Worm (Caenorhabditis elegans) whole organism, L2 larva: ENCODE data around the gene Y73F8A.32.

Experiments used
- C34F6.9 ChIP-seq: fragments of 150-350 bp; optimal IDR thresholded peaks from 2 replicates; lab custom pipeline; 2014; ENCODE audit warnings: missing biosample characterization, missing genetic modification characterization
- F13H6.1 ChIP-seq: sonication (generic microtip); optimal IDR thresholded peaks from 2 replicates; lab custom pipeline; 2016; ENCODE audit warnings: missing genetic modification characterization, missing compliant biosample characterization
- R02D3.7 ChIP-seq: fragments of 150-350 bp; optimal IDR thresholded peaks from 2 replicates; lab custom pipeline; 2014; ENCODE audit warnings: missing biosample characterization, missing genetic modification characterization
- Y55F3AM.14 ChIP-seq: fragments of 200-800 bp; sonication (Bioruptor generic); optimal IDR thresholded peaks from 2 replicates; lab custom pipeline; 2018; ENCODE audit warnings: mild to moderate bottlenecking, missing genetic modification characterization, missing compliant biosample characterization
- ZK546.5 ChIP-seq: sonication (generic microtip); optimal IDR thresholded peaks from 2 replicates; lab custom pipeline; 2017; ENCODE audit warnings: missing biosample characterization, missing genetic modification characterization
- alr-1 ChIP-seq: fragments of 150-350 bp; optimal IDR thresholded peaks from 2 replicates; lab custom pipeline; 2014; ENCODE audit warnings: missing biosample characterization, missing genetic modification characterization
- aly-2 ChIP-seq: fragments of 150-350 bp; optimal IDR thresholded peaks from 2 replicates; lab custom pipeline; 2014; ENCODE audit warnings: missing biosample characterization, missing genetic modification characterization
- ama-1 ChIP-seq: fragments of 150-350 bp; optimal IDR thresholded peaks from 2 replicates; lab custom pipeline; 2018; ENCODE audit warnings: inconsistent platforms
- blmp-1 ChIP-seq: sonication (generic microtip); optimal IDR thresholded peaks from 2 replicates; lab custom pipeline; 2017; ENCODE audit warnings: missing genetic modification characterization, mild to moderate bottlenecking, missing compliant biosample characterization, antibody characterized with exemption, moderate library complexity; ENCODE audit not compliant: insufficient read depth
- ceh-16 ChIP-seq: fragments of 150-350 bp; optimal IDR thresholded peaks from 2 replicates; lab custom pipeline; 2014; ENCODE audit warnings: missing biosample characterization, missing genetic modification characterization
- ceh-82 ChIP-seq: fragments of 150-350 bp; optimal IDR thresholded peaks from 2 replicates; lab custom pipeline; 2014; ENCODE audit warnings: missing biosample characterization, missing genetic modification characterization
- crh-2 ChIP-seq: sonication (generic microtip); optimal IDR thresholded peaks from 2 replicates; lab custom pipeline; 2017; ENCODE audit warnings: missing biosample characterization, missing genetic modification characterization
- dmd-4 ChIP-seq: sonication (generic microtip); optimal IDR thresholded peaks from 2 replicates; lab custom pipeline; 2017; ENCODE audit warnings: missing biosample characterization, missing genetic modification characterization
- egl-27 ChIP-seq: sonication (generic microtip); optimal IDR thresholded peaks from 3 replicates; lab custom pipeline; 2017; ENCODE audit warnings: missing biosample characterization, missing genetic modification reagents, missing genetic modification characterization
- elt-1 ChIP-seq: fragments of 150-350 bp; optimal IDR thresholded peaks from 2 replicates; lab custom pipeline; 2014; ENCODE audit warnings: missing biosample characterization, missing genetic modification characterization
- elt-3 ChIP-seq: sonication (generic microtip); optimal IDR thresholded peaks from 2 replicates; lab custom pipeline; 2017; ENCODE audit warnings: missing biosample characterization, missing genetic modification characterization
- fos-1 ChIP-seq: fragments of 150-350 bp; optimal IDR thresholded peaks from 2 replicates; lab custom pipeline; 2014; ENCODE audit warnings: missing biosample characterization, missing genetic modification characterization
- gmeb-1 ChIP-seq: fragments of 150-350 bp; optimal IDR thresholded peaks from 2 replicates; lab custom pipeline; 2014; ENCODE audit warnings: missing biosample characterization, missing genetic modification characterization
- lin-11 ChIP-seq: fragments of 150-350 bp; sonication (generic microtip); optimal IDR thresholded peaks from 2 replicates; lab custom pipeline; 2014; ENCODE audit warnings: missing biosample characterization, missing genetic modification characterization, inconsistent platforms, mixed read lengths
- lin-13 ChIP-seq: fragments of 150-350 bp; optimal IDR thresholded peaks from 2 replicates; lab custom pipeline; 2014; ENCODE audit warnings: missing biosample characterization, missing genetic modification reagents, missing genetic modification characterization
- lin-39 ChIP-seq: fragments of 150-350 bp; optimal IDR thresholded peaks from 2 replicates; lab custom pipeline; 2014; ENCODE audit warnings: missing biosample characterization, missing genetic modification reagents, missing genetic modification characterization
- lsy-2 ChIP-seq, 2 experiments: fragments of 150-350 bp in 1 of 2; sonication (generic microtip) in 1 of 2; optimal IDR thresholded peaks; 2 replicates each; lab custom pipeline; 2014 to 2017; ENCODE audit warnings: missing biosample characterization in 2 of 2, missing genetic modification characterization in 2 of 2
- mab-5 ChIP-seq: fragments of 150-350 bp; optimal IDR thresholded peaks from 2 replicates; lab custom pipeline; 2014; ENCODE audit warnings: missing biosample characterization, missing genetic modification characterization
- mbf-1 ChIP-seq: sonication (generic microtip); optimal IDR thresholded peaks from 2 replicates; lab custom pipeline; 2017; ENCODE audit warnings: missing biosample characterization, missing genetic modification characterization
- mdl-1 ChIP-seq, 2 experiments: fragments of 150-350 bp in 1 of 2; sonication (generic microtip) in 1 of 2; optimal IDR thresholded peaks; 2 replicates each; lab custom pipeline; 2017; ENCODE audit warnings: missing biosample characterization in 2 of 2, missing genetic modification characterization in 2 of 2
- nhr-10 ChIP-seq: sonication (generic microtip); optimal IDR thresholded peaks from 2 replicates; lab custom pipeline; 2017; ENCODE audit warnings: missing biosample characterization, missing genetic modification characterization
- nhr-11 ChIP-seq: fragments of 150-350 bp; optimal IDR thresholded peaks from 2 replicates; lab custom pipeline; 2014; ENCODE audit warnings: missing biosample characterization, missing genetic modification characterization
- nhr-12 ChIP-seq: fragments of 150-350 bp; optimal IDR thresholded peaks from 2 replicates; lab custom pipeline; 2014; ENCODE audit warnings: missing biosample characterization, missing genetic modification characterization
- nhr-129 ChIP-seq: fragments of 150-350 bp; optimal IDR thresholded peaks from 2 replicates; lab custom pipeline; 2014; ENCODE audit warnings: missing biosample characterization, missing genetic modification characterization
- nhr-21 ChIP-seq: fragments of 150-350 bp; optimal IDR thresholded peaks from 2 replicates; lab custom pipeline; 2014; ENCODE audit warnings: missing biosample characterization, missing genetic modification characterization
- nhr-23 ChIP-seq: fragments of 150-350 bp; optimal IDR thresholded peaks from 2 replicates; lab custom pipeline; 2014; ENCODE audit warnings: missing biosample characterization, missing genetic modification reagents, missing genetic modification characterization
- nhr-237 ChIP-seq: fragments of 150-350 bp; optimal IDR thresholded peaks from 2 replicates; lab custom pipeline; 2014; ENCODE audit warnings: missing biosample characterization, missing genetic modification characterization
- nhr-25 ChIP-seq: fragments of 150-350 bp; sonication (generic microtip); optimal IDR thresholded peaks from 3 replicates; lab custom pipeline; 2014; ENCODE audit warnings: missing biosample characterization, missing genetic modification characterization
- nhr-6 ChIP-seq: fragments of 150-350 bp; optimal IDR thresholded peaks from 2 replicates; lab custom pipeline; 2014; ENCODE audit warnings: missing biosample characterization, missing genetic modification characterization
- nhr-77 ChIP-seq: fragments of 150-350 bp; optimal IDR thresholded peaks from 2 replicates; lab custom pipeline; 2014; ENCODE audit warnings: missing biosample characterization, missing genetic modification characterization
- peb-1 ChIP-seq: fragments of 150-350 bp; optimal IDR thresholded peaks from 2 replicates; lab custom pipeline; 2014; ENCODE audit warnings: missing biosample characterization, missing genetic modification characterization
- sem-4 ChIP-seq: fragments of 150-350 bp; optimal IDR thresholded peaks from 2 replicates; lab custom pipeline; 2014; ENCODE audit warnings: missing biosample characterization, missing genetic modification reagents, missing genetic modification characterization
- skn-1 ChIP-seq: sonication (generic microtip); optimal IDR thresholded peaks from 2 replicates; lab custom pipeline; 2017; ENCODE audit warnings: missing biosample characterization, missing genetic modification characterization
- sma-3 ChIP-seq: sonication (generic microtip); optimal IDR thresholded peaks from 2 replicates; lab custom pipeline; 2016; ENCODE audit warnings: missing genetic modification reagents, missing genetic modification characterization, missing compliant biosample characterization
- sma-9 ChIP-seq, 2 experiments: fragments of 150-350 bp in 1 of 2; sonication (generic microtip) in 1 of 2; optimal IDR thresholded peaks; 2 replicates each; lab custom pipeline; 2014 to 2016; ENCODE audit warnings: missing genetic modification characterization in 2 of 2, mild to moderate bottlenecking in 1 of 2, missing biosample characterization in 1 of 2, missing compliant biosample characterization in 1 of 2, missing genetic modification reagents in 1 of 2, moderate library complexity in 1 of 2
- snpc-4 ChIP-seq: fragments of 150-350 bp; optimal IDR thresholded peaks from 2 replicates; lab custom pipeline; 2014; ENCODE audit warnings: missing biosample characterization, missing genetic modification characterization
- unc-39 ChIP-seq: fragments of 150-350 bp; optimal IDR thresholded peaks from 2 replicates; lab custom pipeline; 2014; ENCODE audit warnings: missing biosample characterization, missing genetic modification characterization
- unc-55 ChIP-seq: fragments of 150-350 bp; sonication (generic microtip); optimal IDR thresholded peaks from 3 replicates; lab custom pipeline; 2014; ENCODE audit warnings: missing biosample characterization, missing genetic modification reagents, missing genetic modification characterization
- unc-62 ChIP-seq: fragments of 150-350 bp; optimal IDR thresholded peaks from 2 replicates; lab custom pipeline; 2014; ENCODE audit warnings: missing biosample characterization, missing genetic modification reagents, missing genetic modification characterization
- zag-1 ChIP-seq: fragments of 150-350 bp; optimal IDR thresholded peaks from 2 replicates; lab custom pipeline; 2014; ENCODE audit warnings: missing biosample characterization, missing genetic modification characterization
- ztf-1 ChIP-seq: fragments of 200-800 bp; sonication (Bioruptor generic); conservative IDR thresholded peaks from 2 replicates; pipeline ENCODE4 v1.3.6; 2022; ENCODE audit warnings: missing genetic modification characterization, missing compliant biosample characterization
- ztf-11 ChIP-seq: sonication (generic microtip); optimal IDR thresholded peaks from 2 replicates; lab custom pipeline; 2017; ENCODE audit warnings: missing biosample characterization, missing genetic modification characterization
- ztf-4 ChIP-seq: fragments of 150-350 bp; optimal IDR thresholded peaks from 2 replicates; lab custom pipeline; 2014; ENCODE audit warnings: missing biosample characterization, missing genetic modification characterization

Y73F8A.32 gene

ce11 chrIV:15472387-15472859, 48.8 kb downstream of the Y73F8A.32 start, which contains the start of gene Y73F8A.27 (continued):
- no peak for TF ChIP-seq nhr-23 (tag; lab: Kevin White, UChicago)
- peak; percentile 95 for TF ChIP-seq lin-13 (GFP tag; lab: Kevin White, UChicago)
- peak; percentile 51 for TF ChIP-seq nhr-77 (tag; lab: Kevin White, UChicago)
- no peak for TF ChIP-seq unc-39 (tag; lab: Kevin White, UChicago)
- TF ChIP-seq nhr-25: peak; percentile 92
- TF ChIP-seq lsy-2 (tag; optimal IDR thresholded peaks at IDR 0.05; lab: Kevin White, UChicago): peak; percentile 92 to 96
- no peak for TF ChIP-seq alr-1
- TF ChIP-seq ztf-1: no peak
- no peak for TF ChIP-seq aly-2 (tag; lab: Kevin White, UChicago)
- TF ChIP-seq mbf-1 (tag; lab: Kevin White, UChicago): peak; percentile 29
- TF ChIP-seq dmd-4 (tag; lab: Kevin White, UChicago): peak; percentile 27
- TF ChIP-seq skn-1 (tag; lab: Kevin White, UChicago): peak; percentile 83
- TF ChIP-seq nhr-129 (tag; lab: Kevin White, UChicago): peak; percentile 87
- TF ChIP-seq sem-4: peak; percentile 91
- TF ChIP-seq Y55F3AM.14 (GFP tag; lab: Kevin White, UChicago): peak; percentile 24
- peak; percentile 92 for TF ChIP-seq nhr-6 (tag; lab: Kevin White, UChicago)
- peak; percentile 87 for TF ChIP-seq mab-5 (tag; lab: Kevin White, UChicago)
- TF ChIP-seq zag-1 (tag; lab: Kevin White, UChicago): peak; percentile 53

- TF ChIP-seq dmd-4 (tag; lab: Kevin White, UChicago) (peak; percentile 69), sma-9 (GFP tag; optimal IDR thresholded peaks at IDR 0.05; lab: Kevin White, UChicago) (peak; percentile 97), sma-9 (tag; optimal IDR thresholded peaks at IDR 0.05; lab: Kevin White, UChicago) (no peak), ama-1 (lab: Kevin White, UChicago) (peak; percentile 28), skn-1 (tag; lab: Kevin White, UChicago) (peak; percentile 30), nhr-25 (peak; percentile 97), unc-55 (GFP tag; lab: Kevin White, UChicago) (peak; percentile 99), ztf-11 (tag; lab: Kevin White, UChicago) (peak; percentile 2), ceh-16 (tag; lab: Kevin White, UChicago) (peak; percentile 55), crh-2 (tag; lab: Kevin White, UChicago) (peak; percentile 98), lin-11 (tag; lab: Kevin White, UChicago) (peak; percentile 85), F13H6.1 (peak; percentile 96), ztf-4 (peak; percentile 94), alr-1 (no peak), egl-27 (tag; lab: Kevin White, UChicago) (peak; percentile 96), snpc-4 (peak; percentile 87), nhr-10 (tag; lab: Kevin White, UChicago) (peak; percentile 88), blmp-1 (tag; lab: Kevin White, UChicago) (peak; percentile 72), Y55F3AM.14 (GFP tag; lab: Kevin White, UChicago) (peak; percentile 72), aly-2 (tag; lab: Kevin White, UChicago) (peak; percentile 29), unc-39 (tag; lab: Kevin White, UChicago) (no peak), sma-3 (GFP tag; lab: Kevin White, UChicago) (peak; percentile 97), nhr-21 (tag; lab: Kevin White, UChicago) (peak; percentile 97), lin-13 (GFP tag; lab: Kevin White, UChicago) (peak; percentile 97), gmeb-1 (tag; lab: Kevin White, UChicago) (peak; percentile 94), peb-1 (tag; lab: Kevin White, UChicago) (no peak), nhr-23 (tag; lab: Kevin White, UChicago) (no peak), nhr-11 (tag; lab: Kevin White, UChicago) (no peak), nhr-6 (tag; lab: Kevin White, UChicago) (peak; percentile 96), ZK546.5 (tag; lab: Kevin White, UChicago) (peak; percentile 70), mab-5 (tag; lab: Kevin White, UChicago) (peak; percentile 96), elt-3 (tag; lab: Kevin White, UChicago) (no peak), elt-1 (tag; lab: Kevin White, UChicago) (peak; percentile 6), C34F6.9 (tag; lab: Kevin White, UChicago) (peak; percentile 99), ztf-1 (no peak), lsy-2 (tag; optimal IDR thresholded peaks at IDR 0.05; lab: Kevin White, UChicago) (peak; percentile 96 to 97), sem-4 (peak; percentile 95), zag-1 (tag; lab: Kevin White, UChicago) (peak; percentile 86), nhr-237 (tag; lab: Kevin White, UChicago) (peak; percentile 85), nhr-77 (tag; lab: Kevin White, UChicago) (peak; percentile 91), mdl-1 (tag; optimal IDR thresholded peaks at IDR 0.05; lab: Kevin White, UChicago) (peak in 1 of 2 experiments; percentile 74), nhr-129 (tag; lab: Kevin White, UChicago) (peak; percentile 95), mbf-1 (tag; lab: Kevin White, UChicago) (no peak), R02D3.7 (tag; lab: Kevin White, UChicago) (peak; percentile 72), fos-1 (tag; lab: Kevin White, UChicago) (peak; percentile 91), lin-39 (no peak), unc-62 (peak; percentile 71), ceh-82 (tag; lab: Kevin White, UChicago) (peak; percentile 92), nhr-12 (tag; lab: Kevin White, UChicago) (no peak)
These were observed 49.8 kb downstream of the Y73F8A.32 start, which contains the start of gene ntl-11 for ce11 chrIV:15471430-15471829. Gene ntl-11 (minus strand): TSS chrIV:15471495.
